Fruit fly (Drosophila melanogaster): Measurements from ENCODE around the gene CG18787.

The CG18787 gene

dm6 chr2L:12021193-12021592, 22.1 kb upstream of the CG18787 start (continued):
- TF ChIP-seq CG17612 (GFP tag; IDR thresholded peaks at IDR 0.05) (no peak), Blimp-1 (GFP tag; optimal IDR thresholded peaks at IDR 0.05) (peak; percentile 76), CG1647 (GFP tag; optimal IDR thresholded peaks at IDR 0.05) (peak; percentile 33), CG6254 (GFP tag; optimal IDR thresholded peaks at IDR 0.05) (peak; percentile 39), CG6683 (GFP tag; optimal IDR thresholded peaks at IDR 0.05) (peak; percentile 47), CkIIα-i1 (GFP tag; IDR thresholded peaks at IDR 0.05) (no peak), ara (GFP tag; IDR thresholded peaks at IDR 0.05) (peak; percentile 19; the same call in 1 of the 2 replicates), CG12299 (tag; optimal IDR thresholded peaks at IDR 0.05) (peak; percentile 89), Dad (GFP tag; optimal IDR thresholded peaks at IDR 0.05) (no peak), PHDP (tag; optimal IDR thresholded peaks at IDR 0.05) (peak; percentile 91), zfh2 (GFP tag; optimal IDR thresholded peaks at IDR 0.05) (no peak), CG10654 (GFP tag; optimal IDR thresholded peaks at IDR 0.05) (peak; percentile 23), CG8924 (tag; optimal IDR thresholded peaks at IDR 0.05) (peak; percentile 59), CG17328 (GFP tag; IDR thresholded peaks at IDR 0.05) (peak; percentile 61), CG11723 (GFP tag; optimal IDR thresholded peaks at IDR 0.05) (peak; percentile 42), CG12659 (GFP tag; optimal IDR thresholded peaks at IDR 0.05) (peak; percentile 83), tap (tag; optimal IDR thresholded peaks at IDR 0.05) (peak; percentile 41), Max (GFP tag; optimal IDR thresholded peaks at IDR 0.05) (peak; percentile 48), CG11247 (GFP tag; IDR thresholded peaks at IDR 0.05) (peak; percentile 50; the same call in 1 of the 2 replicates), ash1 (GFP tag; optimal IDR thresholded peaks at IDR 0.05) (peak; percentile 61), pnt (GFP tag; optimal IDR thresholded peaks at IDR 0.05) (no peak), Med (GFP tag) (peak; percentile 94), ab (GFP tag; optimal IDR thresholded peaks at IDR 0.05) (no peak), CG10209 (GFP tag; optimal IDR thresholded peaks at IDR 0.05) (peak; percentile 83), unc-4 (GFP tag; IDR thresholded peaks at IDR 0.05; ENCODE audit: partially characterized antibody) (no peak), D19A (tag; optimal IDR thresholded peaks at IDR 0.05) (peak; percentile 27), emc (GFP tag; optimal IDR thresholded peaks at IDR 0.05) (no peak), Pdp1 (GFP tag; optimal IDR thresholded peaks at IDR 0.05) (no peak), Oaz (GFP tag; IDR thresholded peaks at IDR 0.05) (no peak), fd3F (GFP tag; optimal IDR thresholded peaks at IDR 0.05) (peak; percentile 71), CG17361 (GFP tag; IDR thresholded peaks at IDR 0.05) (0 out of 3 replicates have a peak, but pooled peaks have one; percentile 13), CG6854 (GFP tag; optimal IDR thresholded peaks at IDR 0.05) (peak; percentile 48), CG11696 (GFP tag; IDR thresholded peaks at IDR 0.05) (no peak), CG15011 (GFP tag; optimal IDR thresholded peaks at IDR 0.05) (peak; percentile 60), ATbp (GFP tag; optimal IDR thresholded peaks at IDR 0.05) (peak; percentile 93), dmrt11E (tag; optimal IDR thresholded peaks at IDR 0.05) (peak; percentile 69), CG13424 (tag; optimal IDR thresholded peaks at IDR 0.05) (peak; percentile 58), sd (tag; optimal IDR thresholded peaks at IDR 0.05) (no peak), ttk (GFP tag; IDR thresholded peaks at IDR 0.05) (no peak), Atf6 (GFP tag; IDR thresholded peaks at IDR 0.05) (peak; percentile 83), CG12744 (GFP tag; optimal IDR thresholded peaks at IDR 0.05) (peak; percentile 62), Dll (GFP tag; IDR thresholded peaks at IDR 0.05; ENCODE audit: partially characterized antibody) (no peak), prd (optimal IDR thresholded peaks at IDR 0.05) (no peak), prd (GFP tag; IDR thresholded peaks at IDR 0.05) (peak; percentile 51; the same call in 2 of the 3 replicates), CG10543 (GFP tag; optimal IDR thresholded peaks at IDR 0.05) (peak; percentile 80), CG3407 (GFP tag; optimal IDR thresholded peaks at IDR 0.05) (peak; percentile 87), Awh (GFP tag; IDR thresholded peaks at IDR 0.05) (0 out of 2 replicates have a peak, but pooled peaks have one; percentile 19), CG7839 (tag; optimal IDR thresholded peaks at IDR 0.05) (peak; percentile 29), scrt (GFP tag; optimal IDR thresholded peaks at IDR 0.05) (peak; percentile 40), CG8089 (GFP tag; optimal IDR thresholded peaks at IDR 0.05) (peak; percentile 44)

Measured in whole organism, embryonic.